Worm (Caenorhabditis elegans): ENCODE results near the gene ikke-1.

DNA sequence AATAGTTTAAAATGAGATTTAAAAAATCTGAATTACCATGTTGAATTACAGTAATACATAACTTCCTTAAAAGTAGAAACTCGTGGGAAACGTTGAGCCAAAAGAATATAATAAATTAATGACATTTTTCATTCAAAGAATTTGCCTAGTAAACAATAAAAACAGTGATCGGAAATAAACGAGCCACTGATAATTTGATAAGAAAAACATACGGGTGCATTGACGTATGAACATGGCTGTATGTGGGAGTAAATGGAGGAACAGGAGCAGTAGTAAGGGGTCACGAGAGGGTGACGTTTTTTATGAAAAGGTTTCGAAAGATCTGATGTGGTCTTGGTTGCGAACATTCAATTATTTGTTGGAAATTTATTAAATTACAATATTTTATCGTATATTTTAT lies 19.7 kb downstream of the ikke-1 start:
- TF ChIP-seq unc-130 (GFP tag; optimal IDR thresholded peaks at IDR 0.05) (no peak), hlh-30 (tag; optimal IDR thresholded peaks at IDR 0.05; ENCODE audit: insufficient read depth) (peak; percentile 10), lin-15B (tag; optimal IDR thresholded peaks at IDR 0.05) (no peak)

Measured in whole organism, L4 larva.